Worm (Caenorhabditis elegans) whole organism, midembryonic: ENCODE results near the gene timp-1.

Experiments used
- T22C8.4 ChIP-seq: fragments of 200-800 bp; sonication (Bioruptor generic); IDR thresholded peaks from 2 replicates; pipeline ENCODE4 v1.3.6; 2022; ENCODE audit warnings: missing genetic modification characterization, missing compliant biosample characterization
- cog-1 ChIP-seq: sonication (generic microtip); optimal IDR thresholded peaks from 2 replicates; lab custom pipeline; 2016; ENCODE audit warnings: missing genetic modification characterization, missing compliant biosample characterization
- flt-1 ChIP-seq: fragments of 200-800 bp; sonication (Bioruptor generic); IDR thresholded peaks from 2 replicates; pipeline ENCODE4 v1.3.6; 2022; ENCODE audit warnings: missing genetic modification characterization, missing compliant biosample characterization
- klf-2 ChIP-seq: fragments of 200-800 bp; sonication (Bioruptor generic); conservative IDR thresholded peaks from 2 replicates; pipeline ENCODE4 v1.3.6; 2022; ENCODE audit warnings: missing genetic modification reagents, missing genetic modification characterization, missing compliant biosample characterization
- med-1 ChIP-seq: sonication (generic microtip); optimal IDR thresholded peaks from 2 replicates; lab custom pipeline; 2017; ENCODE audit warnings: missing genetic modification characterization, mild to moderate bottlenecking, missing compliant biosample characterization, antibody characterized with exemption, missing genetic modification reagents; ENCODE audit not compliant: insufficient read depth
- ref-1 ChIP-seq: fragments of 200-800 bp; sonication (Bioruptor generic); conservative IDR thresholded peaks from 2 replicates; pipeline ENCODE4 v1.3.6; 2022; ENCODE audit warnings: missing genetic modification reagents, missing genetic modification characterization, missing compliant biosample characterization
- tab-1 ChIP-seq: fragments of 200-800 bp; sonication (Bioruptor generic); IDR thresholded peaks from 2 replicates; pipeline ENCODE4 v1.3.6; 2022; ENCODE audit warnings: missing genetic modification characterization, missing compliant biosample characterization
- ztf-23 ChIP-seq: fragments of 200-800 bp; sonication (Bioruptor generic); IDR thresholded peaks from 2 replicates; pipeline ENCODE4 v1.3.6; 2022; ENCODE audit warnings: missing genetic modification reagents, missing genetic modification characterization, missing compliant biosample characterization
- ztf-29 ChIP-seq: fragments of 200-800 bp; sonication (Bioruptor generic); IDR thresholded peaks from 2 replicates; pipeline ENCODE4 v1.3.6; 2022; ENCODE audit warnings: missing genetic modification reagents, missing genetic modification characterization, missing compliant biosample characterization

timp-1 gene

ce11 chrV:8206931-8207330 is at the start of gene timp-1:
TSS of gene timp-1 (plus strand) at chrV:8207235.
- TF ChIP-seq cog-1 (tag; lab: Kevin White, UChicago) (no peak), flt-1 (GFP tag; lab: Robert Waterston, UW) (no peak), med-1 (GFP tag; lab: Kevin White, UChicago) (no peak), ztf-29 (GFP tag; lab: Robert Waterston, UW) (no peak), ztf-23 (GFP tag; lab: Robert Waterston, UW) (no peak), T22C8.4 (GFP tag; lab: Robert Waterston, UW) (no peak)

DNA sequence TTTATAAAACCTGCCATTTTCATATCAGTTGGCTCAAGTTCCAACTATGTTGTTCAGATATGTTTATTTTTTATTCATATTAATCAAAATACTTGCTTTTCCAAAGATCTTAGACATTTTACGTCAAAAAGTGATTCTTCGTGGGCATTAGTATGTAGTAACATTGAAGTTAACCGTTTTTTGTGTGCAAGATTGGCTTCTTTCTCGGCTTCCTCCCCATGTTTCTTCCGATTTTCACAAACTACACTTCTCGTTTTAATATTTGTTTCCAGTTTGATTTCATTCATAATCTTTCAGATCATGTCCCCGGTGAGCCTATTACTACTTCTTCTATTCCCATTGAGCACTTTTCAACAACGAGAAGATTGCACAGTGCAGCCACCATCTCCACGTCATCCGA is 49.6 kb upstream of the timp-1 start, which contains the start of gene sul-2:
Gene sul-2, plus strand, starts transcription at position 301 of the 400 bp plus-strand sequence.
- no peak for TF ChIP-seq T22C8.4 (GFP tag; lab: Robert Waterston, UW)
- no peak for TF ChIP-seq ztf-23 (GFP tag; lab: Robert Waterston, UW)
- TF ChIP-seq tab-1 (GFP tag; lab: Robert Waterston, UW), result no peak
- TF ChIP-seq ref-1 (GFP tag; lab: Robert Waterston, UW), result no peak
- TF ChIP-seq med-1 (GFP tag; lab: Kevin White, UChicago), result no peak
- no peak for TF ChIP-seq klf-2
- no peak for TF ChIP-seq ztf-29 (GFP tag; lab: Robert Waterston, UW)
- no peak for TF ChIP-seq flt-1 (GFP tag; lab: Robert Waterston, UW)
- TF ChIP-seq cog-1 (tag; lab: Kevin White, UChicago), result no peak

- TF ChIP-seq tab-1 (GFP tag; lab: Robert Waterston, UW), result no peak
- TF ChIP-seq med-1 (GFP tag; lab: Kevin White, UChicago), result no peak
- TF ChIP-seq ztf-23 (GFP tag; lab: Robert Waterston, UW), result no peak
- no peak for TF ChIP-seq flt-1 (GFP tag; lab: Robert Waterston, UW)
- no peak for TF ChIP-seq cog-1 (tag; lab: Kevin White, UChicago)
- TF ChIP-seq T22C8.4 (GFP tag; lab: Robert Waterston, UW), result no peak
- no peak for TF ChIP-seq klf-2
- TF ChIP-seq ref-1 (GFP tag; lab: Robert Waterston, UW), result no peak
- no peak for TF ChIP-seq ztf-29 (GFP tag; lab: Robert Waterston, UW)
Measured at ce11 chrV:8159629-8160028, 47.4 kb upstream of the timp-1 start, which contains the start of gene F20D6.6. TSS of gene F20D6.6 (plus strand) at chrV:8159929.

- TF ChIP-seq tab-1 (GFP tag; lab: Robert Waterston, UW) (no peak), flt-1 (GFP tag; lab: Robert Waterston, UW) (no peak), klf-2 (no peak), cog-1 (tag; lab: Kevin White, UChicago) (no peak), ref-1 (GFP tag; lab: Robert Waterston, UW) (no peak), ztf-23 (GFP tag; lab: Robert Waterston, UW) (no peak), T22C8.4 (GFP tag; lab: Robert Waterston, UW) (no peak), ztf-29 (GFP tag; lab: Robert Waterston, UW) (no peak), med-1 (GFP tag; lab: Kevin White, UChicago) (no peak)
Measured at ce11 chrV:8161699-8162098, 45.3 kb upstream of the timp-1 start, which contains the start of gene F20D6.5. TSS of gene F20D6.5 (plus strand) at chrV:8161957.

DNA sequence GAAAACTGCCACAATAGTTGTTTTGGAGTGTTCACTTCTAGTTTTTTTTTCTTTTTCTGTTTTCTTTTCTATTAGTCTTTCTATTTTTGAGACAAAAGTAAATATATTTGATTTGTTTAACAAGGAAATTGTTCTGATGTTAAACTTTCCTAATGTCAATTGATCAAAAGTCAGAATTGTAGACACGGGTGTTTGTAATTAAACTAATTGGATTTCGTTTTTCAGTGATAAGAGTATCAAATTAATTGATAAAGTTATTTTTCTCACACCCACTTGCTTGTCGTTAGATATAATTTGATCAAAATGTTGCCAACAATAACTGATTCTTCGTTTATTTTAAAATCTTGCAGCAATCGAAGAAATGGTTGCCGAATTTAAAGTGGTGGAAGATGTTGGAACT is 43.8 kb upstream of the timp-1 start:
- TF ChIP-seq tab-1 (GFP tag; lab: Robert Waterston, UW), result no peak
- no peak for TF ChIP-seq ztf-23 (GFP tag; lab: Robert Waterston, UW)
- no peak for TF ChIP-seq T22C8.4 (GFP tag; lab: Robert Waterston, UW)
- no peak for TF ChIP-seq ztf-29 (GFP tag; lab: Robert Waterston, UW)
- no peak for TF ChIP-seq cog-1 (tag; lab: Kevin White, UChicago)
- no peak for TF ChIP-seq med-1 (GFP tag; lab: Kevin White, UChicago)
- no peak for TF ChIP-seq flt-1 (GFP tag; lab: Robert Waterston, UW)
- TF ChIP-seq klf-2, result no peak
- no peak for TF ChIP-seq ref-1 (GFP tag; lab: Robert Waterston, UW)

DNA sequence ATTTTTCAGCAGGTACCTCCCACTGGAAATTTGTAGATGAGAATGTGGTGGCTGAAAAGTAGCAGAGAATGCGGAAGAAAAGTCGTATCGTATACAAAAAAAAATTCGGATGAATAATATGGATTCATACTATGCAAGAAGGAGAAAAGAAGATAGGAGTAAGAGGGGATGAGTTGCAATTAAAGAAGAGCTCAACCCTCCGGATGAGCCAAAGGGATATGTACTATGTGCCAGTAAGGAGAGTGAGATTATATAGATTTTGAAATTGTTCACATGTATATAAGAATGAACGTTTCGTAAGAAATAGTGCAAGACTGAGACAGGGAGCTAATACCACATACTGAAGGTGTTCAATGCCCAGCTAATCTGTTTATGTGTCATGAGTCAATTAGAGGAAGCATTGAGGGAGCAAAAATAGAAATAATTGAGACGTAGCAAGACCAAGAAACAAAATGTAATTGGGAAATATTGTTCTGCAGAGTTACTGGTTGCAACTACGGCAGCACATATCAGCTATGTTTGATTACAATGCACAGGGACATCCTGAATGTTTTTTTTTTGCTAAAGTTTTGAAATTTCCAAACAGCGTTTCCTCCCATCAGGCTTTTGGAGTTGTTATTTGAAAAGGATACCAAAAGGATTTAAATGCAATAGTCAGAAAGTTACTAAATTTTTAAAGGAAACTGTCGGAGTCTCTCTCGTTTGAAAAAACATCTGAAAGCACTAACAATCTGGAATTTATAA is 38.6 kb upstream of the timp-1 start, which contains the start of gene F20D6.8:
Gene F20D6.8, minus strand, starts transcription at position 51 of the 744 bp plus-strand sequence.
- TF ChIP-seq ztf-29 (GFP tag; lab: Robert Waterston, UW), result no peak
- TF ChIP-seq ref-1 (GFP tag; lab: Robert Waterston, UW), result no peak
- no peak for TF ChIP-seq T22C8.4 (GFP tag; lab: Robert Waterston, UW)
- no peak for TF ChIP-seq med-1 (GFP tag; lab: Kevin White, UChicago)
- no peak for TF ChIP-seq klf-2
- no peak for TF ChIP-seq tab-1 (GFP tag; lab: Robert Waterston, UW)
- no peak for TF ChIP-seq ztf-23 (GFP tag; lab: Robert Waterston, UW)
- no peak for TF ChIP-seq cog-1 (tag; lab: Kevin White, UChicago)
- TF ChIP-seq flt-1 (GFP tag; lab: Robert Waterston, UW), result no peak

- no peak for TF ChIP-seq flt-1 (GFP tag; lab: Robert Waterston, UW)
- TF ChIP-seq ref-1 (GFP tag; lab: Robert Waterston, UW), result no peak
- no peak for TF ChIP-seq ztf-23 (GFP tag; lab: Robert Waterston, UW)
- no peak for TF ChIP-seq cog-1 (tag; lab: Kevin White, UChicago)
- TF ChIP-seq tab-1 (GFP tag; lab: Robert Waterston, UW), result no peak
- no peak for TF ChIP-seq T22C8.4 (GFP tag; lab: Robert Waterston, UW)
- TF ChIP-seq ztf-29 (GFP tag; lab: Robert Waterston, UW), result no peak
- TF ChIP-seq med-1 (GFP tag; lab: Kevin White, UChicago), result no peak
- no peak for TF ChIP-seq klf-2
Measured at ce11 chrV:8169150-8169549, 37.9 kb upstream of the timp-1 start.

- TF ChIP-seq flt-1 (GFP tag; lab: Robert Waterston, UW) (no peak), klf-2 (no peak), ztf-23 (GFP tag; lab: Robert Waterston, UW) (no peak), ref-1 (GFP tag; lab: Robert Waterston, UW) (no peak), med-1 (GFP tag; lab: Kevin White, UChicago) (no peak), tab-1 (GFP tag; lab: Robert Waterston, UW) (no peak), cog-1 (tag; lab: Kevin White, UChicago) (no peak), ztf-29 (GFP tag; lab: Robert Waterston, UW) (no peak), T22C8.4 (GFP tag; lab: Robert Waterston, UW) (no peak)
Measured at ce11 chrV:8170300-8170699, 36.7 kb upstream of the timp-1 start.
